Worm (Caenorhabditis elegans) whole organism, L1 larva: ENCODE results near the gene C32D5.11.

Experiments
- C04F5.9 ChIP-seq: sonication (generic microtip); optimal IDR thresholded peaks from 2 replicates; lab custom pipeline; 2016; ENCODE audit warnings: missing genetic modification characterization, missing compliant biosample characterization
- F16B12.6 ChIP-seq: fragments of 150-350 bp; optimal IDR thresholded peaks from 2 replicates; lab custom pipeline; 2014; ENCODE audit warnings: missing biosample characterization, missing genetic modification characterization
- alr-1 ChIP-seq: fragments of 200-800 bp; sonication (Bioruptor generic); optimal IDR thresholded peaks from 2 replicates; lab custom pipeline; 2018; ENCODE audit warnings: borderline replicate concordance, mild to moderate bottlenecking, missing genetic modification characterization, missing compliant biosample characterization
- aly-2 ChIP-seq: fragments of 150-350 bp; optimal IDR thresholded peaks from 2 replicates; lab custom pipeline; 2014; ENCODE audit warnings: missing biosample characterization, missing genetic modification characterization
- ama-1 ChIP-seq: fragments of 150-350 bp; optimal IDR thresholded peaks from 2 replicates; lab custom pipeline; 2014
- ceh-8 ChIP-seq: fragments of 200-800 bp; sonication (Bioruptor generic); optimal IDR thresholded peaks from 2 replicates; lab custom pipeline; 2018; ENCODE audit warnings: mild to moderate bottlenecking, missing genetic modification characterization, moderate library complexity, missing compliant biosample characterization
- ceh-82 ChIP-seq, 3 experiments: fragments of 150-350 bp in 1 of 3; sonication (generic microtip) in 2 of 3; optimal IDR thresholded peaks; 2 replicates each; lab custom pipeline; 2014 to 2017; ENCODE audit warnings: missing biosample characterization in 3 of 3, missing genetic modification characterization in 3 of 3
- ceh-88 ChIP-seq: fragments of 200-800 bp; sonication (Bioruptor generic); IDR thresholded peaks from 2 replicates; pipeline ENCODE4 v1.3.6; 2022; ENCODE audit warnings: missing genetic modification characterization, missing compliant biosample characterization
- ces-1 ChIP-seq: fragments of 150-350 bp; optimal IDR thresholded peaks from 2 replicates; lab custom pipeline; 2014; ENCODE audit warnings: missing biosample characterization, missing genetic modification reagents, missing genetic modification characterization
- dpl-1 ChIP-seq, 3 experiments: fragments of 150-350 bp in 2 of 3; sonication (generic microtip) in 1 of 3; optimal IDR thresholded peaks; 2 replicates each; lab custom pipeline; 2014 to 2017; ENCODE audit warnings: missing biosample characterization in 3 of 3, missing genetic modification characterization in 3 of 3, missing genetic modification reagents in 3 of 3
- dsc-1 ChIP-seq: sonication (generic microtip); optimal IDR thresholded peaks from 2 replicates; lab custom pipeline; 2016; ENCODE audit warnings: mild to moderate bottlenecking, missing genetic modification characterization, missing compliant biosample characterization
- efl-1 ChIP-seq, 4 experiments: fragments of 150-350 bp; optimal IDR thresholded peaks in 3 of 4; peaks in 1 of 4; 1 replicate in 1 of 4; 2 replicates in 3 of 4; lab custom pipeline; 2014; ENCODE audit warnings: missing biosample characterization in 2 of 4, missing genetic modification characterization in 2 of 4, missing genetic modification reagents in 2 of 4
- efl-3 ChIP-seq: fragments of 200-800 bp; sonication (Bioruptor generic); optimal IDR thresholded peaks from 2 replicates; lab custom pipeline; 2018; ENCODE audit warnings: mild to moderate bottlenecking, missing genetic modification characterization, missing compliant biosample characterization
- egl-13 ChIP-seq: sonication (generic microtip); optimal IDR thresholded peaks from 2 replicates; lab custom pipeline; 2016; ENCODE audit warnings: missing genotype, missing genetic modification reagents, missing genetic modification characterization, missing compliant biosample characterization
- ets-5 ChIP-seq: fragments of 200-800 bp; sonication (Bioruptor generic); IDR thresholded peaks from 2 replicates; pipeline ENCODE4 v1.3.6; 2022; ENCODE audit warnings: missing genetic modification characterization, missing compliant biosample characterization
- fkh-4 ChIP-seq: sonication (generic microtip); optimal IDR thresholded peaks from 2 replicates; lab custom pipeline; 2016; ENCODE audit warnings: missing compliant biosample characterization, missing genetic modification characterization, borderline replicate concordance
- fkh-8 ChIP-seq: sonication (generic microtip); optimal IDR thresholded peaks from 2 replicates; lab custom pipeline; 2016; ENCODE audit warnings: mild to moderate bottlenecking, missing genetic modification characterization, missing compliant biosample characterization
- fos-1 ChIP-seq: fragments of 150-350 bp; optimal IDR thresholded peaks from 2 replicates; lab custom pipeline; 2014; ENCODE audit warnings: missing biosample characterization, missing genetic modification characterization
- hlh-4 ChIP-seq: sonication (generic microtip); optimal IDR thresholded peaks from 2 replicates; lab custom pipeline; 2016; ENCODE audit warnings: mild to moderate bottlenecking, missing genetic modification characterization, missing compliant biosample characterization
- hpl-2 ChIP-seq: fragments of 150-350 bp; optimal IDR thresholded peaks from 2 replicates; lab custom pipeline; 2014; ENCODE audit warnings: missing biosample characterization, missing genetic modification reagents, missing genetic modification characterization
- isw-1 ChIP-seq: fragments of 200-800 bp; sonication (Bioruptor generic); IDR thresholded peaks from 2 replicates; pipeline ENCODE4 v1.3.6; 2022; ENCODE audit warnings: missing genetic modification characterization, missing compliant biosample characterization
- lin-14 ChIP-seq: fragments of 200-800 bp; sonication (Bioruptor generic); optimal IDR thresholded peaks from 2 replicates; lab custom pipeline; 2018; ENCODE audit warnings: mild to moderate bottlenecking, missing genetic modification characterization, moderate library complexity, missing compliant biosample characterization
- lin-15B ChIP-seq: fragments of 150-350 bp; sonication (generic microtip); optimal IDR thresholded peaks from 3 replicates; lab custom pipeline; 2014; ENCODE audit warnings: missing biosample characterization, missing genetic modification characterization
- lin-39 ChIP-seq: fragments of 150-350 bp; optimal IDR thresholded peaks from 2 replicates; lab custom pipeline; 2014; ENCODE audit warnings: missing biosample characterization, missing genetic modification reagents, missing genetic modification characterization
- mab-9 ChIP-seq: fragments of 200-800 bp; sonication (Bioruptor generic); IDR thresholded peaks from 2 replicates; pipeline ENCODE4 v1.3.6; 2022; ENCODE audit warnings: missing genetic modification reagents, missing genetic modification characterization, missing compliant biosample characterization
- mdl-1 ChIP-seq, 2 experiments: fragments of 150-350 bp; optimal IDR thresholded peaks; 2 replicates each; lab custom pipeline; 2014 to 2017; ENCODE audit warnings: missing biosample characterization in 2 of 2, missing genetic modification characterization in 2 of 2, inconsistent platforms in 1 of 2
- mef-2 ChIP-seq: fragments of 150-350 bp; optimal IDR thresholded peaks from 2 replicates; lab custom pipeline; 2014; ENCODE audit warnings: missing biosample characterization, missing genetic modification characterization
- nhr-11 ChIP-seq: fragments of 150-350 bp; optimal IDR thresholded peaks from 2 replicates; lab custom pipeline; 2014; ENCODE audit warnings: missing biosample characterization, missing genetic modification characterization
- nhr-12 ChIP-seq: sonication (generic microtip); optimal IDR thresholded peaks from 2 replicates; lab custom pipeline; 2017; ENCODE audit warnings: missing biosample characterization, missing genetic modification characterization
- nhr-19 ChIP-seq: fragments of 200-800 bp; sonication (Bioruptor generic); conservative IDR thresholded peaks from 2 replicates; pipeline ENCODE4 v1.3.6; 2022; ENCODE audit warnings: missing genetic modification characterization, missing compliant biosample characterization
- nhr-20 ChIP-seq: sonication (generic microtip); optimal IDR thresholded peaks from 2 replicates; lab custom pipeline; 2016; ENCODE audit warnings: mild to moderate bottlenecking, missing genetic modification characterization, missing compliant biosample characterization
- nhr-47 ChIP-seq: sonication (generic microtip); optimal IDR thresholded peaks from 2 replicates; lab custom pipeline; 2016; ENCODE audit warnings: mild to moderate bottlenecking, missing genetic modification characterization, moderate library complexity, missing compliant biosample characterization
- nhr-77 ChIP-seq: fragments of 150-350 bp; optimal IDR thresholded peaks from 2 replicates; lab custom pipeline; 2014; ENCODE audit warnings: missing biosample characterization, missing genetic modification characterization
- nhr-85 ChIP-seq: sonication (generic microtip); peaks from one replicate; lab custom pipeline; 2016; ENCODE audit warnings: missing genetic modification characterization, inconsistent platforms, missing compliant biosample characterization
- nhr-90 ChIP-seq: sonication (generic microtip); optimal IDR thresholded peaks from 2 replicates; lab custom pipeline; 2016; ENCODE audit warnings: mild to moderate bottlenecking, missing genetic modification characterization, missing compliant biosample characterization; ENCODE audit not compliant: poor library complexity
- rnt-1 ChIP-seq: sonication (generic microtip); optimal IDR thresholded peaks from 2 replicates; lab custom pipeline; 2016; ENCODE audit warnings: mild to moderate bottlenecking, missing genetic modification characterization, moderate library complexity, missing compliant biosample characterization
- snpc-4 ChIP-seq: fragments of 150-350 bp; optimal IDR thresholded peaks from 2 replicates; lab custom pipeline; 2014; ENCODE audit warnings: missing biosample characterization, missing genetic modification characterization
- sox-4 ChIP-seq: sonication (generic microtip); optimal IDR thresholded peaks from 2 replicates; lab custom pipeline; 2016; ENCODE audit warnings: missing genetic modification characterization, missing compliant biosample characterization
- sptf-1 ChIP-seq: fragments of 150-350 bp; optimal IDR thresholded peaks from 2 replicates; lab custom pipeline; 2014; ENCODE audit warnings: missing biosample characterization, missing genetic modification characterization
- sup-37 ChIP-seq: fragments of 200-800 bp; sonication (Bioruptor generic); optimal IDR thresholded peaks from 2 replicates; lab custom pipeline; 2018; ENCODE audit warnings: mild to moderate bottlenecking, missing genetic modification characterization, missing compliant biosample characterization
- tlp-1 ChIP-seq: fragments of 150-350 bp; optimal IDR thresholded peaks from 2 replicates; lab custom pipeline; 2014; ENCODE audit warnings: missing biosample characterization, missing genetic modification characterization
- unc-130 ChIP-seq: fragments of 150-350 bp; optimal IDR thresholded peaks from 2 replicates; lab custom pipeline; 2017; ENCODE audit warnings: missing biosample characterization, missing genetic modification characterization, inconsistent platforms
- unc-30 ChIP-seq: sonication (generic microtip); optimal IDR thresholded peaks from 2 replicates; lab custom pipeline; 2017; ENCODE audit warnings: missing biosample characterization, missing genetic modification characterization
- unc-62 ChIP-seq: fragments of 150-350 bp; optimal IDR thresholded peaks from 2 replicates; lab custom pipeline; 2014; ENCODE audit warnings: missing biosample characterization, missing genetic modification reagents, missing genetic modification characterization
- unc-86 ChIP-seq: sonication (generic microtip); optimal IDR thresholded peaks from 2 replicates; lab custom pipeline; 2016; ENCODE audit warnings: missing genetic modification characterization, missing compliant biosample characterization
- unc-98 ChIP-seq: fragments of 200-800 bp; sonication (Bioruptor generic); IDR thresholded peaks from 2 replicates; pipeline ENCODE4 v1.3.6; 2022; ENCODE audit warnings: missing genetic modification characterization, missing compliant biosample characterization
- vab-15 ChIP-seq: sonication (generic microtip); optimal IDR thresholded peaks from 2 replicates; lab custom pipeline; 2017; ENCODE audit warnings: missing genotype, mild to moderate bottlenecking, missing genetic modification characterization, missing compliant biosample characterization
- xbp-1 ChIP-seq: sonication (generic microtip); optimal IDR thresholded peaks from 2 replicates; lab custom pipeline; 2016; ENCODE audit warnings: missing genetic modification characterization, missing compliant biosample characterization
- zag-1 ChIP-seq: fragments of 150-350 bp; optimal IDR thresholded peaks from 2 replicates; lab custom pipeline; 2014; ENCODE audit warnings: missing biosample characterization, missing genetic modification characterization
- zip-4 ChIP-seq: fragments of 200-800 bp; sonication (Bioruptor generic); optimal IDR thresholded peaks from 2 replicates; lab custom pipeline; 2018; ENCODE audit warnings: mild to moderate bottlenecking, missing genetic modification characterization, moderate library complexity, missing compliant biosample characterization

Gene C32D5.11

DNA sequence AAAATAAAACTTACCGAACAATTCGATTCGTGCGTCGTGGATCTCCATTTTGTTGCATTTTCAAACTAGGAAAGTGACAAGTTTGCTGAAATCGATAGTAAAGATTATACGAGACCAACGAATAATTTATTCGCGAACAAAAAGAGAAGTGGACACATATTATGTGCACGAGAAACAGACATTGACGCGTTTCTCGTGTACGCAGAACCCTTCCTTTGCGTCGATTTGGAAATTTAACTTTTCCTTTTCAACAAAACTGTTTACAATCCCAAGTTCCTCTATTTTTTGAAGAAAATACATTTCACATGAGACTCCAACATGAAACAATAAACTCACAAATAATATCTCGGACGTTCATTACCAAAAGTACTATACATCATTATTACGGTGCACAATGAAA is 5.6 kb upstream of the C32D5.11 start, which contains the start of gene K10B2.4 (continued):
- no peak for TF ChIP-seq sptf-1
- TF ChIP-seq snpc-4 (tag; lab: Kevin White, UChicago): peak; percentile 53
- no peak for TF ChIP-seq tlp-1 (tag; lab: Kevin White, UChicago)
- no peak for TF ChIP-seq unc-62 (GFP tag; lab: Kevin White, UChicago)
- no peak for TF ChIP-seq zag-1 (tag; lab: Kevin White, UChicago)
- TF ChIP-seq nhr-12 (tag; lab: Kevin White, UChicago): no peak
- no peak for TF ChIP-seq nhr-11 (tag; lab: Kevin White, UChicago)
- peak; percentile 14 for TF ChIP-seq F16B12.6 (tag; lab: Kevin White, UChicago)
- no peak for TF ChIP-seq sox-4 (tag; lab: Kevin White, UChicago)
- no peak for TF ChIP-seq fkh-4 (tag; lab: Kevin White, UChicago)
- no peak for TF ChIP-seq efl-3 (GFP tag; lab: Kevin White, UChicago)
- no peak for TF ChIP-seq sup-37 (GFP tag; lab: Kevin White, UChicago)
- TF ChIP-seq ets-5 (GFP tag; lab: Robert Waterston, UW): no peak
- peak; percentile 82 for TF ChIP-seq lin-14 (GFP tag; lab: Kevin White, UChicago)
- TF ChIP-seq hlh-4 (tag; lab: Kevin White, UChicago): no peak
- no peak for TF ChIP-seq ceh-88 (GFP tag; lab: Robert Waterston, UW)
- peak; percentile 74 for TF ChIP-seq nhr-47 (tag; lab: Kevin White, UChicago)
- TF ChIP-seq fkh-8 (tag; lab: Kevin White, UChicago): peak; percentile 6
- TF ChIP-seq ama-1 (lab: Kevin White, UChicago): peak; percentile 22
- no peak for TF ChIP-seq mdl-1 (tag; optimal IDR thresholded peaks at IDR 0.05; lab: Kevin White, UChicago)
- peak; percentile 53 for TF ChIP-seq dsc-1
- TF ChIP-seq isw-1 (GFP tag; lab: Robert Waterston, UW): no peak
- TF ChIP-seq alr-1 (tag; lab: Kevin White, UChicago): no peak
- TF ChIP-seq lin-39 (tag; lab: Kevin White, UChicago): peak; percentile 15
- peak; percentile 5 for TF ChIP-seq C04F5.9
- peak; percentile 31 for TF ChIP-seq unc-86
- TF ChIP-seq zip-4 (GFP tag; lab: Kevin White, UChicago): no peak
- no peak for TF ChIP-seq unc-98 (GFP tag; lab: Robert Waterston, UW)
- TF ChIP-seq hpl-2 (GFP tag; lab: Kevin White, UChicago): peak; percentile 9
- TF ChIP-seq vab-15 (tag; lab: Kevin White, UChicago): no peak
- TF ChIP-seq efl-1 (optimal IDR thresholded peaks at IDR 0.05; lab: Kevin White, UChicago): peak; percentile 77 to 79
- peak; percentile 64 to 97 for TF ChIP-seq efl-1 (GFP tag; optimal IDR thresholded peaks at IDR 0.05 in 1 of 2; lab: Kevin White, UChicago)
- TF ChIP-seq unc-30: no peak
- no peak for TF ChIP-seq aly-2 (tag; lab: Kevin White, UChicago)
- no peak for TF ChIP-seq ces-1
- TF ChIP-seq mef-2 (tag; lab: Kevin White, UChicago): no peak
- TF ChIP-seq nhr-20 (tag; lab: Kevin White, UChicago): peak; percentile 82
- TF ChIP-seq xbp-1: peak; percentile 66
- TF ChIP-seq lin-15B: peak; percentile 12
- TF ChIP-seq egl-13 (tag; lab: Kevin White, UChicago): no peak
- TF ChIP-seq nhr-19: peak; percentile 54
- TF ChIP-seq fos-1: peak; percentile 36
- TF ChIP-seq unc-130: peak; percentile 75
- no peak for TF ChIP-seq ceh-8 (GFP tag; lab: Kevin White, UChicago)
- TF ChIP-seq dpl-1 (GFP tag; optimal IDR thresholded peaks at IDR 0.05; lab: Kevin White, UChicago): peak; percentile 56 to 77 (median 75)
- TF ChIP-seq nhr-85 (tag; lab: Kevin White, UChicago): peak; percentile 2
- peak; percentile 35 to 50 (median 40) for TF ChIP-seq ceh-82 (tag; optimal IDR thresholded peaks at IDR 0.05; lab: Kevin White, UChicago)
- peak; percentile 54 for TF ChIP-seq nhr-90
- no peak for TF ChIP-seq mab-9 (GFP tag; lab: Robert Waterston, UW)
- TF ChIP-seq nhr-77 (tag; lab: Kevin White, UChicago): peak; percentile 49
- peak; percentile 78 for TF ChIP-seq rnt-1 (tag; lab: Kevin White, UChicago)
- TF ChIP-seq, all 84 proteins: peak for 40
